Fruit fly (Drosophila melanogaster) whole organism, adult: Measurements from ENCODE around the gene CG13064.

Source experiments
- CG11617 ChIP-seq: fragments of 200-800 bp; sonication (Bioruptor generic); optimal IDR thresholded peaks from 2 replicates; lab custom pipeline; 2017; ENCODE audit warnings: mild to moderate bottlenecking, missing biosample characterization, missing genetic modification reagents, missing genetic modification characterization
- CG12768 ChIP-seq: fragments of 200-800 bp; sonication (Bioruptor generic); optimal IDR thresholded peaks from 2 replicates; lab custom pipeline; 2017; ENCODE audit warnings: missing biosample characterization, missing genetic modification characterization, mild to moderate bottlenecking, moderate library complexity, missing genetic modification reagents
- CG14711 ChIP-seq: fragments of 200-800 bp; sonication (Bioruptor generic); optimal IDR thresholded peaks from 2 replicates; lab custom pipeline; 2018; ENCODE audit warnings: missing biosample characterization, mild to moderate bottlenecking, missing genetic modification characterization, moderate library complexity
- CG1620 ChIP-seq: fragments of 200-800 bp; sonication (Bioruptor generic); optimal IDR thresholded peaks from 2 replicates; lab custom pipeline; 2016; ENCODE audit warnings: missing biosample characterization, missing genetic modification characterization
- CG33017 ChIP-seq: fragments of 200-800 bp; sonication (Bioruptor generic); optimal IDR thresholded peaks from 2 replicates; lab custom pipeline; 2018; ENCODE audit warnings: missing biosample characterization, mild to moderate bottlenecking, missing genetic modification characterization, moderate library complexity
- CG5204 ChIP-seq: fragments of 200-800 bp; sonication (Bioruptor generic); optimal IDR thresholded peaks from 2 replicates; lab custom pipeline; 2016; ENCODE audit warnings: missing biosample characterization, missing genetic modification characterization
- CG7045 ChIP-seq: fragments of 200-800 bp; sonication (Bioruptor generic); optimal IDR thresholded peaks from 2 replicates; lab custom pipeline; 2017; ENCODE audit warnings: missing biosample characterization, mild to moderate bottlenecking, missing genetic modification characterization
- CG7101 ChIP-seq: fragments of 200-800 bp; sonication (Bioruptor generic); optimal IDR thresholded peaks from 2 replicates; lab custom pipeline; 2018; ENCODE audit warnings: missing biosample characterization, mild to moderate bottlenecking, missing genetic modification characterization, moderate library complexity
- Clk ChIP-seq: fragments of 200-800 bp; sonication (Bioruptor generic); optimal IDR thresholded peaks from 2 replicates; lab custom pipeline; 2017; ENCODE audit warnings: missing biosample characterization, missing genetic modification characterization
- Crg-1 ChIP-seq: fragments of 200-800 bp; sonication (Bioruptor generic); optimal IDR thresholded peaks from 2 replicates; lab custom pipeline; 2016; ENCODE audit warnings: missing biosample characterization, missing genetic modification characterization
- Hr96 ChIP-seq: fragments of 200-800 bp; sonication (Bioruptor generic); optimal IDR thresholded peaks from 2 replicates; lab custom pipeline; 2016; ENCODE audit warnings: missing biosample characterization, missing genetic modification characterization
- Mnt ChIP-seq: fragments of 200-800 bp; sonication (Bioruptor generic); optimal IDR thresholded peaks from 2 replicates; lab custom pipeline; 2016; ENCODE audit warnings: missing biosample characterization, mild to moderate bottlenecking, missing genetic modification characterization
- bab1 ChIP-seq: fragments of 200-800 bp; sonication (Bioruptor generic); optimal IDR thresholded peaks from 3 replicates; lab custom pipeline; 2019; ENCODE audit warnings: missing biosample characterization, mild to moderate bottlenecking, missing genetic modification characterization, moderate library complexity
- cic ChIP-seq: fragments of 200-800 bp; sonication (Bioruptor generic); optimal IDR thresholded peaks from 2 replicates; lab custom pipeline; 2017; ENCODE audit warnings: missing biosample characterization, mild to moderate bottlenecking, missing genetic modification characterization, moderate library complexity
- cnc ChIP-seq, 2 experiments: fragments of >200 bp; optimal IDR thresholded peaks; 2 replicates each; lab custom pipeline; 2017
- kay ChIP-seq: fragments of 200-800 bp; sonication (Bioruptor generic); peaks from one replicate; lab custom pipeline; 2016; ENCODE audit warnings: missing biosample characterization, missing genetic modification characterization, borderline replicate concordance
- ovo ChIP-seq: fragments of 200-800 bp; sonication (Bioruptor generic); optimal IDR thresholded peaks from 2 replicates; lab custom pipeline; 2016; ENCODE audit warnings: missing biosample characterization, missing genetic modification characterization
- pad ChIP-seq: fragments of 200-800 bp; sonication (Bioruptor generic); optimal IDR thresholded peaks from 3 replicates; lab custom pipeline; 2017; ENCODE audit warnings: missing biosample characterization, missing genetic modification characterization, mild to moderate bottlenecking, moderate library complexity, missing genetic modification reagents
- tj ChIP-seq: fragments of 200-800 bp; sonication (Bioruptor generic); optimal IDR thresholded peaks from 3 replicates; lab custom pipeline; 2017; ENCODE audit warnings: missing biosample characterization, mild to moderate bottlenecking, missing genetic modification characterization, moderate library complexity
- toe ChIP-seq: fragments of 200-800 bp; sonication (Bioruptor generic); optimal IDR thresholded peaks from 2 replicates; lab custom pipeline; 2016; ENCODE audit warnings: missing biosample characterization, missing genetic modification characterization

Gene CG13064

dm6 chr3L:16277135-16277534, 3.1 kb upstream of the CG13064 start, which contains the start of gene CG13065:
Gene CG13065, plus strand, starts transcription at chr3L:16277435.
- TF ChIP-seq cic (GFP tag; lab: Kevin White, UChicago) (no peak), tj (GFP tag; lab: Kevin White, UChicago) (no peak), toe (GFP tag; lab: Kevin White, UChicago) (no peak), CG12768 (GFP tag; lab: Kevin White, UChicago) (no peak), ovo (GFP tag; lab: Kevin White, UChicago) (no peak), Crg-1 (GFP tag; lab: Kevin White, UChicago) (no peak), Hr96 (no peak), cnc (optimal IDR thresholded peaks at IDR 0.05; lab: Kevin White, UChicago) (no peak), CG1620 (no peak), Mnt (no peak), kay (GFP tag; lab: Kevin White, UChicago) (no peak), CG7101 (tag; lab: Kevin White, UChicago) (no peak), CG5204 (GFP tag; lab: Kevin White, UChicago) (no peak), pad (GFP tag; lab: Kevin White, UChicago) (no peak), CG33017 (tag; lab: Kevin White, UChicago) (no peak), CG11617 (no peak), bab1 (no peak), CG14711 (tag; lab: Kevin White, UChicago) (no peak)

dm6 chr3L:16279171-16279570, 1.0 kb upstream of the CG13064 start, which contains the start of gene CG13050:
Gene CG13050, minus strand, starts transcription at chr3L:16279271.
- TF ChIP-seq pad (GFP tag; lab: Kevin White, UChicago) (no peak), CG11617 (no peak), CG5204 (GFP tag; lab: Kevin White, UChicago) (no peak), cnc (optimal IDR thresholded peaks at IDR 0.05; lab: Kevin White, UChicago) (no peak)

dm6 chr3L:16281880-16282556, 1.8 kb downstream of the CG13064 start, which contains the start of gene CG13049:
Gene CG13049, minus strand, starts transcription at chr3L:16281930.
- TF ChIP-seq CG5204 (GFP tag; lab: Kevin White, UChicago), result no peak
- no peak for TF ChIP-seq Crg-1 (GFP tag; lab: Kevin White, UChicago)
- no peak for TF ChIP-seq CG1620
- TF ChIP-seq pad (GFP tag; lab: Kevin White, UChicago), result no peak
- TF ChIP-seq Clk (GFP tag; lab: Kevin White, UChicago), result no peak
- no peak for TF ChIP-seq CG33017 (tag; lab: Kevin White, UChicago)
- TF ChIP-seq Mnt, result no peak

- TF ChIP-seq Hr96, result no peak
Observed at dm6 chr3L:16283821-16284220, 3.6 kb downstream of the CG13064 start, which contains the start of gene CG13048. Gene CG13048, minus strand, starts transcription at chr3L:16283921.

DNA sequence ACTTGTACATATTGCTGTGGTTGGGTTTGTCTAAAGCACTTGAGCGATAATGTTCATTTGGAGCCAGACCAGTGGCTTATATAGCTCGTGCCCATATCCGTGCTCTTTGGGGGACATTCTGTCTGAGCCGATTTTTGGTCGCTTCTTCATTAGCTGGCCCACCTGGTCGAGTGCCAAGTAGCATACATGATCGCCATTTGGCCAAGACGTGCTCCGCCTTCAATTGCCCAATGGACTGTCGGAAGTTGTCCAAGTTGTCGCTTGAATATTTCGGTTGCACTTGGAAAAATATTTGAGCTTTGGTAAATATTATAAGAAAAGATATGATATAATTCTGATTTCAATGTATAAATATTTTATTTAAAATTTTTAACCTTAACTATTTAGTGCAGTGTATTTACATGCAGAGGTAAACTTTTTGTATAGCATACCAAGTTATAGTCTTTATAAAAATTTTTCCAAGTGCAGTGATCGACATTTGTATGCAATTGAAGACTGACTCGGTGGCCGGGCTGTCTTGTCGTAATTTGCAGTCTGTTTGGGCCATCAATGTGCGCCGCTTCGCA, 5.2 kb downstream of the CG13064 start, which contains the start of gene CG13047:
CG13047 (minus strand) TSS at position 51 of the 566 bp plus-strand sequence.
- TF ChIP-seq Crg-1 (GFP tag; lab: Kevin White, UChicago), result no peak
- TF ChIP-seq CG7045 (GFP tag; lab: Kevin White, UChicago), result no peak
- TF ChIP-seq CG14711 (tag; lab: Kevin White, UChicago), result no peak
- TF ChIP-seq kay (GFP tag; lab: Kevin White, UChicago), result no peak
- no peak for TF ChIP-seq toe (GFP tag; lab: Kevin White, UChicago)
- TF ChIP-seq cic (GFP tag; lab: Kevin White, UChicago), result no peak
- no peak for TF ChIP-seq CG11617
- TF ChIP-seq bab1, result no peak
- no peak for TF ChIP-seq ovo (GFP tag; lab: Kevin White, UChicago)
- TF ChIP-seq CG7101 (tag; lab: Kevin White, UChicago), result no peak

- no peak for TF ChIP-seq Mnt
- no peak for TF ChIP-seq ovo (GFP tag; lab: Kevin White, UChicago)
- TF ChIP-seq CG33017 (tag; lab: Kevin White, UChicago), result no peak
- no peak for TF ChIP-seq Crg-1 (GFP tag; lab: Kevin White, UChicago)
- no peak for TF ChIP-seq Hr96
- TF ChIP-seq pad (GFP tag; lab: Kevin White, UChicago), result no peak
- TF ChIP-seq tj (GFP tag; lab: Kevin White, UChicago), result no peak
- no peak for TF ChIP-seq toe (GFP tag; lab: Kevin White, UChicago)
- TF ChIP-seq CG11617, result no peak
Observed at dm6 chr3L:16286258-16286657, 6.1 kb downstream of the CG13064 start.

dm6 chr3L:16288322-16288721, 8.1 kb downstream of the CG13064 start, which contains the start of gene CG13046:
Gene CG13046, minus strand, starts transcription at chr3L:16288422.
- no peak for TF ChIP-seq CG14711 (tag; lab: Kevin White, UChicago)
- no peak for TF ChIP-seq tj (GFP tag; lab: Kevin White, UChicago)
- no peak for TF ChIP-seq bab1
- no peak for TF ChIP-seq CG7045 (GFP tag; lab: Kevin White, UChicago)
- TF ChIP-seq CG12768 (GFP tag; lab: Kevin White, UChicago), result no peak
- TF ChIP-seq CG33017 (tag; lab: Kevin White, UChicago), result no peak
- TF ChIP-seq Clk (GFP tag; lab: Kevin White, UChicago), result no peak
- no peak for TF ChIP-seq toe (GFP tag; lab: Kevin White, UChicago)
- no peak for TF ChIP-seq CG1620
- no peak for TF ChIP-seq cic (GFP tag; lab: Kevin White, UChicago)
- no peak for TF ChIP-seq pad (GFP tag; lab: Kevin White, UChicago)
- no peak for TF ChIP-seq Hr96
- no peak for TF ChIP-seq CG5204 (GFP tag; lab: Kevin White, UChicago)
- TF ChIP-seq CG11617, result no peak
- no peak for TF ChIP-seq Crg-1 (GFP tag; lab: Kevin White, UChicago)
- TF ChIP-seq cnc (optimal IDR thresholded peaks at IDR 0.05; lab: Kevin White, UChicago), result no peak
- no peak for TF ChIP-seq CG7101 (tag; lab: Kevin White, UChicago)
- TF ChIP-seq Mnt, result no peak
- no peak for TF ChIP-seq ovo (GFP tag; lab: Kevin White, UChicago)
